Fruit fly (Drosophila melanogaster) whole organism, embryonic: ENCODE data around the gene CG32032.
A peak's percentile ranks its signal among the peaks of the same experiment; 100 is the strongest.

ENCODE experiments used
- Abd-B ChIP-seq: fragments of 200-800 bp; sonication (Bioruptor generic); optimal IDR thresholded peaks from 2 replicates; lab custom pipeline; 2018; ENCODE audit warnings: missing biosample characterization, mild to moderate bottlenecking, missing genetic modification characterization, moderate library complexity
- Aef1 ChIP-seq: fragments of 200-800 bp; sonication (Bioruptor generic); IDR thresholded peaks from 3 replicates; pipeline ENCODE4 v1.3.6; 2022; ENCODE audit warnings: missing biosample characterization, missing genetic modification characterization
- Bteb2 ChIP-seq: fragments of 200-800 bp; sonication (Bioruptor generic); optimal IDR thresholded peaks from 2 replicates; lab custom pipeline; 2016; ENCODE audit warnings: missing biosample characterization, missing genetic modification characterization
- CG11398 ChIP-seq: fragments of 200-800 bp; sonication (Bioruptor generic); optimal IDR thresholded peaks from 2 replicates; lab custom pipeline; 2016; ENCODE audit warnings: missing biosample characterization, missing genetic modification characterization
- CG12071 ChIP-seq: fragments of 200-800 bp; sonication (Bioruptor generic); optimal IDR thresholded peaks from 3 replicates; lab custom pipeline; 2018; ENCODE audit warnings: missing biosample characterization, mild to moderate bottlenecking, missing genetic modification characterization
- CG12391 ChIP-seq: fragments of 200-800 bp; sonication (Bioruptor generic); optimal IDR thresholded peaks from 3 replicates; lab custom pipeline; 2018; ENCODE audit warnings: missing biosample characterization, mild to moderate bottlenecking, missing genetic modification characterization, moderate library complexity
- CG15514 ChIP-seq: fragments of 200-800 bp; sonication (Bioruptor generic); optimal IDR thresholded peaks from 3 replicates; lab custom pipeline; 2017; ENCODE audit warnings: missing biosample characterization, missing genetic modification characterization, mild to moderate bottlenecking, moderate library complexity, missing genetic modification reagents
- CG18599 ChIP-seq: fragments of 200-800 bp; sonication (Bioruptor generic); optimal IDR thresholded peaks from 3 replicates; lab custom pipeline; 2017; ENCODE audit warnings: missing biosample characterization, missing genetic modification characterization, mild to moderate bottlenecking, moderate library complexity, missing genetic modification reagents
- CG31441 ChIP-seq: fragments of 200-800 bp; sonication (Bioruptor generic); IDR thresholded peaks from 2 replicates; pipeline ENCODE4 v1.3.6; 2022; ENCODE audit warnings: missing biosample characterization, missing genetic modification characterization
- CG33213 ChIP-seq: fragments of 200-800 bp; sonication (Bioruptor generic); optimal IDR thresholded peaks from 3 replicates; lab custom pipeline; 2016; ENCODE audit warnings: missing biosample characterization, missing genetic modification characterization
- CG33557 ChIP-seq: fragments of 200-800 bp; sonication (Bioruptor generic); optimal IDR thresholded peaks from 2 replicates; lab custom pipeline; 2019; ENCODE audit warnings: missing biosample characterization, mild to moderate bottlenecking, missing genetic modification characterization, moderate library complexity
- CG3407 ChIP-seq: fragments of 200-800 bp; sonication (Bioruptor generic); optimal IDR thresholded peaks from 2 replicates; lab custom pipeline; 2018; ENCODE audit warnings: missing biosample characterization, mild to moderate bottlenecking, missing genetic modification characterization
- CG34224 ChIP-seq: fragments of 200-800 bp; sonication (Bioruptor generic); IDR thresholded peaks from 3 replicates; pipeline ENCODE4 v1.3.6; 2022; ENCODE audit warnings: missing biosample characterization, missing genetic modification characterization; ENCODE audit not compliant: partially characterized antibody
- CG3838 ChIP-seq: fragments of 200-800 bp; sonication (Bioruptor generic); optimal IDR thresholded peaks from 3 replicates; lab custom pipeline; 2016; ENCODE audit warnings: missing biosample characterization, missing genetic modification characterization
- CG4707 ChIP-seq: fragments of 200-800 bp; sonication (Bioruptor generic); optimal IDR thresholded peaks from 2 replicates; lab custom pipeline; 2018; ENCODE audit warnings: missing biosample characterization, mild to moderate bottlenecking, missing genetic modification characterization, moderate library complexity
- CG6683 ChIP-seq: fragments of 200-800 bp; sonication (Bioruptor generic); optimal IDR thresholded peaks from 2 replicates; lab custom pipeline; 2017; ENCODE audit warnings: missing biosample characterization, mild to moderate bottlenecking, missing genetic modification characterization, missing genetic modification reagents
- CG7786 ChIP-seq: fragments of 200-800 bp; sonication (Bioruptor generic); optimal IDR thresholded peaks from 2 replicates; lab custom pipeline; 2016; ENCODE audit warnings: missing biosample characterization, missing genetic modification characterization
- CG8359 ChIP-seq: fragments of 200-800 bp; sonication (Bioruptor generic); optimal IDR thresholded peaks from 2 replicates; lab custom pipeline; 2017; ENCODE audit warnings: missing biosample characterization, mild to moderate bottlenecking, missing genetic modification characterization, borderline replicate concordance
- CHES-1-like ChIP-seq: fragments of 200-800 bp; sonication (Bioruptor generic); optimal IDR thresholded peaks from 2 replicates; lab custom pipeline; 2016; ENCODE audit warnings: missing biosample characterization, missing genetic modification characterization
- Dek ChIP-seq: fragments of 200-800 bp; sonication (Bioruptor generic); optimal IDR thresholded peaks from 3 replicates; lab custom pipeline; 2019; ENCODE audit warnings: missing biosample characterization, mild to moderate bottlenecking, missing genetic modification characterization, moderate library complexity
- Elba2 ChIP-seq: fragments of 200-800 bp; sonication (Bioruptor generic); optimal IDR thresholded peaks from 3 replicates; lab custom pipeline; 2016; ENCODE audit warnings: missing biosample characterization, missing genetic modification characterization
- HLH4C ChIP-seq: fragments of 200-800 bp; sonication (Bioruptor generic); IDR thresholded peaks from 3 replicates; pipeline ENCODE4 v1.3.6; 2022; ENCODE audit warnings: missing biosample characterization, missing genetic modification characterization; ENCODE audit not compliant: partially characterized antibody
- HmgZ ChIP-seq: fragments of 200-800 bp; sonication (Bioruptor generic); optimal IDR thresholded peaks from 2 replicates; lab custom pipeline; 2018; ENCODE audit warnings: missing biosample characterization, mild to moderate bottlenecking, missing genetic modification characterization
- MTF-1 ChIP-seq: fragments of 200-800 bp; sonication (Bioruptor generic); optimal IDR thresholded peaks from 2 replicates; lab custom pipeline; 2018; ENCODE audit warnings: missing biosample characterization, mild to moderate bottlenecking, missing genetic modification characterization, borderline replicate concordance
- Mrtf ChIP-seq: fragments of 200-800 bp; sonication (Bioruptor generic); IDR thresholded peaks from 3 replicates; pipeline ENCODE4 v1.3.6; 2022; ENCODE audit warnings: missing biosample characterization, missing genetic modification characterization
- Oli ChIP-seq: fragments of 200-800 bp; sonication (Bioruptor generic); optimal IDR thresholded peaks from 2 replicates; lab custom pipeline; 2018; ENCODE audit warnings: missing biosample characterization, mild to moderate bottlenecking, missing genetic modification characterization, moderate library complexity
- Sry-δ ChIP-seq: fragments of 200-800 bp; sonication (Bioruptor generic); optimal IDR thresholded peaks from 2 replicates; lab custom pipeline; 2016; ENCODE audit warnings: missing biosample characterization, missing genetic modification characterization
- abd-A ChIP-seq: fragments of 200-800 bp; sonication (Bioruptor generic); optimal IDR thresholded peaks from 3 replicates; lab custom pipeline; 2019; ENCODE audit warnings: missing biosample characterization, mild to moderate bottlenecking, missing genetic modification characterization, moderate library complexity
- ap ChIP-seq: fragments of 200-800 bp; sonication (Bioruptor generic); IDR thresholded peaks from 2 replicates; pipeline ENCODE4 v1.3.6; 2022; ENCODE audit warnings: missing biosample characterization, missing genetic modification characterization
- ato ChIP-seq: fragments of 200-800 bp; sonication (Bioruptor generic); IDR thresholded peaks from 2 replicates; pipeline ENCODE4 v1.3.6; 2022; ENCODE audit warnings: missing biosample characterization, missing genetic modification characterization; ENCODE audit not compliant: partially characterized antibody
- cato ChIP-seq: fragments of 200-800 bp; sonication (Bioruptor generic); optimal IDR thresholded peaks from 2 replicates; lab custom pipeline; 2016; ENCODE audit warnings: missing biosample characterization, missing genetic modification characterization, borderline replicate concordance
- chn ChIP-seq: fragments of 200-800 bp; sonication (Bioruptor generic); optimal IDR thresholded peaks from 2 replicates; lab custom pipeline; 2016; ENCODE audit warnings: missing biosample characterization, missing genetic modification characterization
- cwo ChIP-seq: fragments of 200-800 bp; sonication (Bioruptor generic); optimal IDR thresholded peaks from 3 replicates; lab custom pipeline; 2017; ENCODE audit warnings: missing biosample characterization, missing genetic modification characterization, mild to moderate bottlenecking, moderate library complexity, missing genetic modification reagents
- dysf ChIP-seq: fragments of 200-800 bp; sonication (Bioruptor generic); IDR thresholded peaks from 3 replicates; pipeline ENCODE4 v1.3.6; 2022; ENCODE audit warnings: missing biosample characterization, missing genetic modification characterization
- fd64A ChIP-seq: fragments of 200-800 bp; sonication (Bioruptor generic); optimal IDR thresholded peaks from 3 replicates; lab custom pipeline; 2018; ENCODE audit warnings: missing biosample characterization, mild to moderate bottlenecking, missing genetic modification characterization
- grn ChIP-seq: fragments of 200-800 bp; sonication (Bioruptor generic); optimal IDR thresholded peaks from 3 replicates; lab custom pipeline; 2017; ENCODE audit warnings: missing biosample characterization, missing genetic modification characterization
- inv ChIP-seq: fragments of 200-800 bp; sonication (Bioruptor generic); IDR thresholded peaks from 2 replicates; pipeline ENCODE4 v1.3.6; 2022; ENCODE audit warnings: missing biosample characterization, missing genetic modification characterization; ENCODE audit not compliant: partially characterized antibody
- luna ChIP-seq: fragments of 200-800 bp; sonication (Bioruptor generic); optimal IDR thresholded peaks from 2 replicates; lab custom pipeline; 2016; ENCODE audit warnings: missing biosample characterization, missing genetic modification characterization
- mirr ChIP-seq: fragments of 200-800 bp; sonication (Bioruptor generic); optimal IDR thresholded peaks from 3 replicates; lab custom pipeline; 2018; ENCODE audit warnings: missing biosample characterization, mild to moderate bottlenecking, missing genetic modification characterization
- nerfin-1 ChIP-seq: fragments of 200-800 bp; sonication (Bioruptor generic); optimal IDR thresholded peaks from 3 replicates; lab custom pipeline; 2019; ENCODE audit warnings: missing biosample characterization, mild to moderate bottlenecking, missing genetic modification characterization, moderate library complexity
- pzg ChIP-seq: fragments of 200-800 bp; sonication (Bioruptor generic); optimal IDR thresholded peaks from 3 replicates; lab custom pipeline; 2018; ENCODE audit warnings: missing biosample characterization, mild to moderate bottlenecking, missing genetic modification characterization, moderate library complexity
- ro ChIP-seq: fragments of 200-800 bp; sonication (Bioruptor generic); IDR thresholded peaks from 2 replicates; pipeline ENCODE4 v1.3.6; 2022; ENCODE audit warnings: missing biosample characterization, missing genetic modification characterization
- run ChIP-seq: fragments of 200-800 bp; sonication (Bioruptor generic); optimal IDR thresholded peaks from 3 replicates; lab custom pipeline; 2018; ENCODE audit warnings: missing biosample characterization, mild to moderate bottlenecking, missing genetic modification characterization
- sens ChIP-seq: fragments of 200-800 bp; sonication (Bioruptor generic); peaks from one replicate; lab custom pipeline; 2016; ENCODE audit warnings: missing biosample characterization, missing genetic modification characterization
- sna ChIP-seq: fragments of 200-800 bp; sonication (Bioruptor generic); IDR thresholded peaks from 2 replicates; pipeline ENCODE4 v1.3.6; 2022; ENCODE audit warnings: missing biosample characterization, missing genetic modification characterization; ENCODE audit not compliant: partially characterized antibody
- stwl ChIP-seq: fragments of 200-800 bp; sonication (Bioruptor generic); optimal IDR thresholded peaks from 3 replicates; lab custom pipeline; 2018; ENCODE audit warnings: missing biosample characterization, mild to moderate bottlenecking, missing genetic modification characterization, moderate library complexity
- unc-4 ChIP-seq: fragments of 200-800 bp; sonication (Bioruptor generic); IDR thresholded peaks from 2 replicates; pipeline ENCODE4 v1.3.6; 2022; ENCODE audit warnings: missing biosample characterization, missing genetic modification characterization; ENCODE audit not compliant: partially characterized antibody
- wor ChIP-seq: fragments of 200-800 bp; sonication (Bioruptor generic); IDR thresholded peaks from 2 replicates; pipeline ENCODE4 v1.3.6; 2022; ENCODE audit warnings: missing biosample characterization, missing genetic modification characterization

CG32032 gene

dm6 chr3L:9126888-9127689 lies 34.2 kb downstream of the CG32032 start (continued):
- TF ChIP-seq CG15514 (GFP tag; lab: Kevin White, UChicago) (peak; percentile 56), Dek (tag; lab: Kevin White, UChicago) (peak; percentile 50), CG7786 (peak; percentile 28), sens (GFP tag; lab: Kevin White, UChicago) (peak; percentile 89), chn (GFP tag; lab: Kevin White, UChicago) (no peak), CG31441 (GFP tag; lab: Robert Waterston, UW) (peak; percentile 69), Oli (tag; lab: Kevin White, UChicago) (peak; percentile 57), stwl (tag; lab: Kevin White, UChicago) (no peak), abd-A (tag; lab: Kevin White, UChicago) (peak; percentile 28), run (no peak), MTF-1 (GFP tag; lab: Kevin White, UChicago) (no peak), unc-4 (GFP tag; lab: Robert Waterston, UW) (no peak), luna (GFP tag; lab: Kevin White, UChicago) (peak; percentile 39), Elba2 (GFP tag; lab: Kevin White, UChicago) (no peak), ro (GFP tag; lab: Robert Waterston, UW) (no peak), dysf (GFP tag; lab: Robert Waterston, UW) (peak; percentile 77), CG3838 (no peak), mirr (GFP tag; lab: Kevin White, UChicago) (peak; percentile 16), CG33557 (GFP tag; lab: Kevin White, UChicago) (no peak), sna (GFP tag; lab: Robert Waterston, UW) (no peak), Bteb2 (GFP tag; lab: Kevin White, UChicago) (no peak), CG34224 (GFP tag; lab: Robert Waterston, UW) (no peak), CG3407 (no peak), CG33213 (GFP tag; lab: Kevin White, UChicago) (no peak), grn (GFP tag; lab: Kevin White, UChicago) (no peak), Abd-B (GFP tag; lab: Kevin White, UChicago) (peak; percentile 50), CG12071 (GFP tag; lab: Kevin White, UChicago) (no peak), pzg (GFP tag; lab: Kevin White, UChicago) (no peak), cato (GFP tag; lab: Kevin White, UChicago) (no peak), CG6683 (GFP tag; lab: Kevin White, UChicago) (peak; percentile 35), CG12391 (peak; percentile 49), HmgZ (tag; lab: Kevin White, UChicago) (peak; percentile 27), ap (GFP tag; lab: Robert Waterston, UW) (no peak), HLH4C (GFP tag; lab: Robert Waterston, UW) (no peak), cwo (GFP tag; lab: Kevin White, UChicago) (peak; percentile 68), Aef1 (GFP tag; lab: Robert Waterston, UW) (0 out of 3 replicates have a peak, but pooled peaks have one; percentile 22), nerfin-1 (no peak), CG4707 (GFP tag; lab: Kevin White, UChicago) (no peak), CG8359 (GFP tag; lab: Kevin White, UChicago) (no peak), ato (GFP tag; lab: Robert Waterston, UW) (no peak), fd64A (GFP tag; lab: Kevin White, UChicago) (no peak), CG11398 (no peak), Sry-δ (GFP tag; lab: Kevin White, UChicago) (no peak), inv (no peak), CG18599 (GFP tag; lab: Kevin White, UChicago) (peak; percentile 83), Mrtf (no peak), CHES-1-like (GFP tag; lab: Kevin White, UChicago) (no peak), wor (no peak)
